Worm (Caenorhabditis elegans) whole organism, early embryonic: Measurements from ENCODE around the gene grd-5.

Source experiments
- aly-1 ChIP-seq: sonication (generic microtip); optimal IDR thresholded peaks from 2 replicates; lab custom pipeline; 2016; ENCODE audit warnings: missing genetic modification characterization, missing compliant biosample characterization
- ama-1 ChIP-seq: fragments of 150-350 bp; optimal IDR thresholded peaks from 2 replicates; lab custom pipeline; 2014
- ceh-13 ChIP-seq: fragments of 200-800 bp; sonication (Bioruptor generic); optimal IDR thresholded peaks from 2 replicates; lab custom pipeline; 2018; ENCODE audit warnings: mild to moderate bottlenecking, missing genetic modification characterization, missing compliant biosample characterization
- ceh-36 ChIP-seq: sonication (generic microtip); optimal IDR thresholded peaks from 2 replicates; lab custom pipeline; 2016; ENCODE audit warnings: missing genetic modification characterization, inconsistent platforms, missing compliant biosample characterization
- ets-7 ChIP-seq: sonication (generic microtip); optimal IDR thresholded peaks from 2 replicates; lab custom pipeline; 2016; ENCODE audit warnings: missing genotype, missing genetic modification characterization, missing compliant biosample characterization
- hnd-1 ChIP-seq: sonication (generic microtip); optimal IDR thresholded peaks from 2 replicates; lab custom pipeline; 2016; ENCODE audit warnings: missing genetic modification characterization, missing compliant biosample characterization
- sea-1 ChIP-seq: fragments of 200-800 bp; sonication (Bioruptor generic); conservative IDR thresholded peaks from 2 replicates; pipeline ENCODE4 v1.3.6; 2022; ENCODE audit warnings: missing genetic modification characterization, missing compliant biosample characterization
- tbx-37 ChIP-seq: fragments of 200-800 bp; sonication (Bioruptor generic); conservative IDR thresholded peaks from 2 replicates; pipeline ENCODE4 v1.3.6; 2022; ENCODE audit warnings: missing genetic modification reagents, missing genetic modification characterization, missing compliant biosample characterization

DNA sequence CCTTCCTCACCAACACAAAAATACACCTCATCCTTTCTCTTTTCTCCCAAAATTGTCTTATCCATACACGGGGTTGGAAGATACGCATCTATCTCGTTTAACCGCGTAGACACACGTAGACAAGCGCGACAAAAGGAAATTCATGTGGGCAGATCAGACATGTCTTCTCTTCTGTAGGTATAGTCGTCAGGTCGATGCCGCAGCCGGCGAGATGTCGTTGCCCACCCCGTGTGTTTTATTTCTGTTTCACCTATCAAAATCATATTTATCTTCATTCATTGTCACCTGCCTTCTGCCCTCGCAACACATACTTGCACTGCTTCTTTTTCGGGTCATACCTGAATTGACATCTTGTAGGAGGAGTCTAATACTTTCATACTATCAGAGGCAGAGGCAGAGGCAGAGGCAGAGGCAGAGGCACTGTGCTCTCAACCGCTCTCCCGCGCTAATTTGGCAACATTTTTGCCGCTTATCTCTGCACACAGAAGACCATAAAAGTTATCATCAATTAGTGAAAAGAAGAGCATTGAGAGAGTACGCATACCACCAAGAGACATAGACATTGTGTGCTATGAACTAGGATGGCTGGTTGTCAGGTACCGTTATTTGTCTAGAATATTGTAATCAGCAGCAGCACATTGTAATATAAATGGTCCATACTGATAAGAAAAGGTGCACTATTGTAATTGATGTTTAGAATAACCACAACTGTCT, 42.6 kb downstream of the grd-5 start:
- no peak for TF ChIP-seq ama-1 (lab: Kevin White, UChicago)
- no peak for TF ChIP-seq ceh-36
- no peak for TF ChIP-seq ceh-13 (GFP tag; lab: Kevin White, UChicago)
- no peak for TF ChIP-seq aly-1 (tag; lab: Kevin White, UChicago)
- TF ChIP-seq tbx-37 (GFP tag; lab: Robert Waterston, UW), result no peak
- no peak for TF ChIP-seq ets-7 (tag; lab: Kevin White, UChicago)
- TF ChIP-seq sea-1 (GFP tag; lab: Robert Waterston, UW), result no peak
- TF ChIP-seq hnd-1 (tag; lab: Kevin White, UChicago), result no peak
